Fruit fly (Drosophila melanogaster): ENCODE data around the gene CkIIalpha-i1.
A peak's percentile ranks its signal among the peaks of the same experiment; 100 is the strongest.

CkIIalpha-i1 gene

dm6 chr3L:15826985-15827635 is 10.3 kb downstream of the CkIIalpha-i1 start (continued):
- TF ChIP-seq org-1 (GFP tag; optimal IDR thresholded peaks at IDR 0.05), result peak; percentile 80
- TF ChIP-seq prd (optimal IDR thresholded peaks at IDR 0.05), result no peak
- peak; percentile 39; the same call in 1 of the 3 replicates for TF ChIP-seq prd (GFP tag; IDR thresholded peaks at IDR 0.05)
- TF ChIP-seq CG2712 (tag; optimal IDR thresholded peaks at IDR 0.05), result peak; percentile 85
- peak; percentile 83 for TF ChIP-seq PHDP (tag; optimal IDR thresholded peaks at IDR 0.05)
- TF ChIP-seq Bteb2 (GFP tag; optimal IDR thresholded peaks at IDR 0.05), result peak; percentile 47
- peak; percentile 27 for TF ChIP-seq CG1602 (GFP tag; optimal IDR thresholded peaks at IDR 0.05)
- peak; percentile 22; the same call in 1 of the 2 replicates for TF ChIP-seq Adf1 (GFP tag; IDR thresholded peaks at IDR 0.05)
- TF ChIP-seq chn (GFP tag; optimal IDR thresholded peaks at IDR 0.05), result peak; percentile 38
- TF ChIP-seq Nf-YB (GFP tag; optimal IDR thresholded peaks at IDR 0.05), result peak; percentile 69
- TF ChIP-seq CG12155 (GFP tag; optimal IDR thresholded peaks at IDR 0.05), result peak; percentile 56
- no peak for TF ChIP-seq CG16813 (GFP tag; IDR thresholded peaks at IDR 0.05; ENCODE audit: partially characterized antibody)
- TF ChIP-seq run (tag; optimal IDR thresholded peaks at IDR 0.05), result peak; percentile 37
- TF ChIP-seq Six4 (GFP tag; optimal IDR thresholded peaks at IDR 0.05), result peak; percentile 41
- TF ChIP-seq GATAe (GFP tag; conservative IDR thresholded peaks at IDR 0.05), result no peak
- peak; percentile 84 for TF ChIP-seq NfI (GFP tag; optimal IDR thresholded peaks at IDR 0.05)
- no peak for TF ChIP-seq bigmax (GFP tag; optimal IDR thresholded peaks at IDR 0.05)
- TF ChIP-seq CG13424 (tag; optimal IDR thresholded peaks at IDR 0.05), result peak; percentile 89
- peak; percentile 43 for TF ChIP-seq schlank (tag; optimal IDR thresholded peaks at IDR 0.05)
- TF ChIP-seq h (optimal IDR thresholded peaks at IDR 0.05), result no peak
- TF ChIP-seq CG32772 (GFP tag; IDR thresholded peaks at IDR 0.05), result 0 out of 2 replicates have a peak, but pooled peaks have one; percentile 10
- TF ChIP-seq wek (GFP tag; optimal IDR thresholded peaks at IDR 0.05), result no peak
- peak; percentile 91 for TF ChIP-seq CG10543 (GFP tag; optimal IDR thresholded peaks at IDR 0.05)
- peak; percentile 87 for TF ChIP-seq HHEX (GFP tag; optimal IDR thresholded peaks at IDR 0.05)
- peak; percentile 77 for TF ChIP-seq CG6689 (GFP tag; IDR thresholded peaks at IDR 0.05)
- TF ChIP-seq Ada2b (GFP tag; IDR thresholded peaks at IDR 0.05), result peak; percentile 51
- TF ChIP-seq ERR (GFP tag; optimal IDR thresholded peaks at IDR 0.05), result peak; percentile 64
- peak; percentile 35; the same call in 1 of the 3 replicates for TF ChIP-seq CG6175 (GFP tag; IDR thresholded peaks at IDR 0.05)
- no peak for TF ChIP-seq abd-A (tag; optimal IDR thresholded peaks at IDR 0.05)
- peak; percentile 86 for TF ChIP-seq CG6854 (GFP tag; optimal IDR thresholded peaks at IDR 0.05)
- TF ChIP-seq CG9876 (GFP tag; optimal IDR thresholded peaks at IDR 0.05), result no peak
- TF ChIP-seq CG11695 (GFP tag; IDR thresholded peaks at IDR 0.05), result peak; percentile 79
- peak; percentile 88 for TF ChIP-seq CG18262 (tag; optimal IDR thresholded peaks at IDR 0.05)
- TF ChIP-seq CG15601 (tag; optimal IDR thresholded peaks at IDR 0.05), result peak; percentile 75
- TF ChIP-seq NC2β (GFP tag; optimal IDR thresholded peaks at IDR 0.05), result peak; percentile 27

DNA sequence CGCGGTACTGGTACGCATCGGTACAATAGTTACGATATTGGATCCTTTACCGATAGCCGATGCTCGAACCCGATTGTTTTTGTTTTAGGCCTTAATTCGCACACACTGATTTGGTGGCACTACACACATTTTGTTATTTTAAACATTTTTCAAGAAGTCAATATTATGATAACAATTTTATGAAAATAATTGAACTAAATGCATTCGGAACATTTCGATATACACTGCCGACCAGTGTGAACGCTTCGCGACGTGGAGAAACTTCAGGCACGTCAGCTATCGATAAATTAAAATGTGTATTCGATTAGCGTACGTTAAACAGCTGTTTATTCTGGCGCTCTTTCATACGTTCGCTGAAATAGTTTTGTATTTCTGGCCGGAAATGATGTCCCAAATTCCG is 15.4 kb downstream of the CkIIalpha-i1 start, which contains the start of gene CG12713:
CG12713 (plus strand) TSS at position 319 of the 400 bp plus-strand sequence.
- TF ChIP-seq grn (GFP tag; optimal IDR thresholded peaks at IDR 0.05) (no peak), CG15479 (GFP tag; optimal IDR thresholded peaks at IDR 0.05) (no peak), Asciz (GFP tag; optimal IDR thresholded peaks at IDR 0.05) (no peak), CG11093 (GFP tag; IDR thresholded peaks at IDR 0.05) (no peak), ro (GFP tag; IDR thresholded peaks at IDR 0.05) (no peak), Xbp1 (GFP tag; optimal IDR thresholded peaks at IDR 0.05) (peak; percentile 13), CG11085 (GFP tag; IDR thresholded peaks at IDR 0.05) (no peak), trh (GFP tag; optimal IDR thresholded peaks at IDR 0.05) (no peak), CG34422 (GFP tag; IDR thresholded peaks at IDR 0.05) (no peak), Rfx (GFP tag; IDR thresholded peaks at IDR 0.05) (no peak), CG6689 (GFP tag; IDR thresholded peaks at IDR 0.05) (no peak), CG6765 (GFP tag; optimal IDR thresholded peaks at IDR 0.05) (no peak), CG18599 (GFP tag; optimal IDR thresholded peaks at IDR 0.05) (no peak), schlank (tag; optimal IDR thresholded peaks at IDR 0.05) (no peak), CG12744 (GFP tag; optimal IDR thresholded peaks at IDR 0.05) (peak; percentile 9), zf30C (GFP tag; optimal IDR thresholded peaks at IDR 0.05) (no peak), CHES-1-like (GFP tag; optimal IDR thresholded peaks at IDR 0.05) (peak; percentile 11), B-H2 (GFP tag; optimal IDR thresholded peaks at IDR 0.05) (no peak), jigr1 (GFP tag; IDR thresholded peaks at IDR 0.05) (no peak)
